Worm (Caenorhabditis elegans): Measurements from ENCODE around the gene C14A6.13.

The C14A6.13 gene

DNA sequence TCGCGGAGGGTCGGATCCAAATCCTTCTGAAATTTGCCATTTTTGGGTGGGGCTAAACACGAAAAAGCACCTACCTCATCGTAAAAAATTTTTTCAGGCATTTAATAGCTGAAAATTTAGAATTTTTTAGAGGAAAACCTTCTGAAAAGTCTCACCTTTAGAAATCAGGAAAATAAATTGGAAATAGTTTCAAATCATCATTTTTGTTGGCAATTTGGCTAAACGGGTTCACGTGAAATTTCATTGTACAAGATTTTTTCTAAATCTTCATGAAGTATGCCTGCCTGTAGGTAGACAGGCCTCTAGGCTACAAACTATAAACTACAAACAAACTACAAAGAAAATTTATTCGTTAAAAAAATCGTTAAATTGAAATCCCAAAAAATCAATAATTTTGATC, 7.1 kb upstream of the C14A6.13 start, which contains the start of gene C14A6.7:
C14A6.7 (minus strand) TSS at position 101 of the 400 bp plus-strand sequence.
- TF ChIP-seq pha-4 (tag; optimal IDR thresholded peaks at IDR 0.05) = no peak
- no peak for TF ChIP-seq nhr-237 (tag; optimal IDR thresholded peaks at IDR 0.05)
- no peak for TF ChIP-seq nhr-76 (tag; optimal IDR thresholded peaks at IDR 0.05)
- no peak for TF ChIP-seq mls-2 (tag; optimal IDR thresholded peaks at IDR 0.05)
- no peak for TF ChIP-seq hlh-1 (tag; optimal IDR thresholded peaks at IDR 0.05)
- no peak for TF ChIP-seq zip-8 (tag; optimal IDR thresholded peaks at IDR 0.05)
- no peak for TF ChIP-seq bed-3 (GFP tag; optimal IDR thresholded peaks at IDR 0.05)
- no peak for TF ChIP-seq ceh-39 (tag; optimal IDR thresholded peaks at IDR 0.05)
- TF ChIP-seq mep-1 (tag; optimal IDR thresholded peaks at IDR 0.05) = no peak
- TF ChIP-seq mab-5 (tag; optimal IDR thresholded peaks at IDR 0.05) = no peak
- no peak for TF ChIP-seq nhr-12 (tag; optimal IDR thresholded peaks at IDR 0.05)
- no peak for TF ChIP-seq blmp-1 (tag; optimal IDR thresholded peaks at IDR 0.05)
- TF ChIP-seq lin-32 (GFP tag; optimal IDR thresholded peaks at IDR 0.05) = no peak
- TF ChIP-seq unc-62 (GFP tag; optimal IDR thresholded peaks at IDR 0.05) = no peak
- no peak for TF ChIP-seq sptf-1 (tag; optimal IDR thresholded peaks at IDR 0.05)
- no peak for TF ChIP-seq ham-2 (GFP tag; optimal IDR thresholded peaks at IDR 0.05)
- TF ChIP-seq sem-2 (GFP tag; optimal IDR thresholded peaks at IDR 0.05) = no peak

ce11 chrV:18167161-18167560, 6.0 kb upstream of the C14A6.13 start, which contains the start of gene C14A6.6:
Gene C14A6.6, minus strand, starts transcription at chrV:18167261.
- TF ChIP-seq lin-32 (GFP tag; optimal IDR thresholded peaks at IDR 0.05) (no peak), M03D4.4 (tag; optimal IDR thresholded peaks at IDR 0.05) (no peak), unc-62 (GFP tag; optimal IDR thresholded peaks at IDR 0.05) (no peak)

DNA sequence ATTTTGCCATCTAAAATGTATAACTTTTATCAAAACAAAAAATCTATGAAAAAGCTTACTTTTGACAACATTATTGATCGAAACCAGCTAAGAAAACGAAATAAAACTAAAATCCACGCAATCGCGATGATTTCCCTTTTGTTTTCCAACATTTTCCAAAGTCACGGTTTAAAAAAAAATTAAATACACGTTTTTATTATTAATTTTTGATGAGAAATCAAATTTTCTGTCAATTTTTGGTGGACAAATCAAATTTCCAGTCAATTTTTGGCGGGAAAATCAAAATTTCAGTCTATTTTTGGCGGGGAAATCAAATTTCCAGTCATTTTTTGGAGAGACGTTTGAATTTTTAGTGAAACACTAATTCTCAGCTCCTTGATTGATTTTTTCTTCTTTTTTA, 3.6 kb upstream of the C14A6.13 start, which contains the start of gene C14A6.5:
C14A6.5 (minus strand) TSS at position 101 of the 400 bp plus-strand sequence.
- TF ChIP-seq sem-2 (GFP tag; optimal IDR thresholded peaks at IDR 0.05) = no peak
- no peak for TF ChIP-seq nhr-12 (tag; optimal IDR thresholded peaks at IDR 0.05)
- TF ChIP-seq M03D4.4 (tag; optimal IDR thresholded peaks at IDR 0.05) = no peak
- TF ChIP-seq elt-1 (tag; optimal IDR thresholded peaks at IDR 0.05; ENCODE audit: borderline replicate concordance, insufficient read depth) = no peak
- no peak for TF ChIP-seq ceh-43 (GFP tag; optimal IDR thresholded peaks at IDR 0.05)
- no peak for TF ChIP-seq mab-5 (tag; optimal IDR thresholded peaks at IDR 0.05)
- no peak for TF ChIP-seq pha-4 (tag; optimal IDR thresholded peaks at IDR 0.05)
- TF ChIP-seq elt-3 (tag; optimal IDR thresholded peaks at IDR 0.05) = no peak
- TF ChIP-seq nhr-76 (tag; optimal IDR thresholded peaks at IDR 0.05) = no peak
- no peak for TF ChIP-seq mep-1 (tag; optimal IDR thresholded peaks at IDR 0.05)
- TF ChIP-seq nhr-2 (tag; optimal IDR thresholded peaks at IDR 0.05) = no peak
- no peak for TF ChIP-seq hlh-1 (tag; optimal IDR thresholded peaks at IDR 0.05)
- TF ChIP-seq zip-8 (tag; optimal IDR thresholded peaks at IDR 0.05) = no peak

DNA sequence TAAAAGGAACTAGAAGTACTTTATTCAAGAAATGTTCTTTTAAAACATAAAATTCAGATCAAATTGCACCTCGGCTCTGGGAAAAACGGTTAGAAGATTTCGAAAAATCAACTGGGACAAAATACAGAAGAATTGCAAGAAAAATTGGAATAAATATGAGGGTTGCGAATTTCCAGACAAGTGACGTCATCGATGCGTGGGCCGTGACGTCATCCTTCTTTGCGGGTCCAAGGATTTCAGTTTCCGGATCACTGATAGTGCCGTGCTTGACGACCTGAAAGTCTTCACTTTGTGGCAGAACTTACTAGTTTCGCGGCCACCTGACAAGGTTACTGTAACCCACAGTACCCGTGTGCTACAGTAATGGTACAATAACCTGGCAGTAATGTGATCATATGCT, 2.3 kb upstream of the C14A6.13 start:
- TF ChIP-seq mls-2 (tag; optimal IDR thresholded peaks at IDR 0.05) (no peak), zip-8 (tag; optimal IDR thresholded peaks at IDR 0.05) (peak; percentile 96)

DNA sequence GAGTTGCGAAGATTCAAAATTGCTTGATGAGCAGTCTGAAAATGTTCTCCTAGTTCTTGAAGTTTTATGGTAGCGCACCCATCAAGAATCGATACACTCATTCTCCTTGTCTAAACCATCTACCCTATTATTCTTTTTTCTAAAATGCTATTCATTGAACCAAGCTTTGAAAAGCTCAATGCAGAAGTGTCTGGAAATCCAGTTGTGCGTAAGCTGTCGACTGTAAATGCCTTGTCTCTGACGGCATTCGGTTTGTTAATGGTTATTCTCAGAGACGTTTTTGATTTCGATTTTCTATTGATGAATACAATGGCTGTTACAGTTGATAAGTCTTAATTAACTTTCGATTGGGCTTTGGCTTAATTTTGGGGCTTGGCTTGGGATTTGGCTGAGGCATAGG, 1.4 kb upstream of the C14A6.13 start, which contains the start of gene C14A6.12:
C14A6.12 (minus strand) TSS at position 101 of the 400 bp plus-strand sequence.
- TF ChIP-seq pha-4 (tag; optimal IDR thresholded peaks at IDR 0.05) (no peak), mep-1 (tag; optimal IDR thresholded peaks at IDR 0.05) (no peak), snpc-4 (tag; optimal IDR thresholded peaks at IDR 0.05) (no peak), ceh-83 (GFP tag; optimal IDR thresholded peaks at IDR 0.05) (no peak), zip-8 (tag; optimal IDR thresholded peaks at IDR 0.05) (no peak), bed-3 (GFP tag; optimal IDR thresholded peaks at IDR 0.05) (no peak), ztf-11 (tag; optimal IDR thresholded peaks at IDR 0.05) (no peak)

DNA sequence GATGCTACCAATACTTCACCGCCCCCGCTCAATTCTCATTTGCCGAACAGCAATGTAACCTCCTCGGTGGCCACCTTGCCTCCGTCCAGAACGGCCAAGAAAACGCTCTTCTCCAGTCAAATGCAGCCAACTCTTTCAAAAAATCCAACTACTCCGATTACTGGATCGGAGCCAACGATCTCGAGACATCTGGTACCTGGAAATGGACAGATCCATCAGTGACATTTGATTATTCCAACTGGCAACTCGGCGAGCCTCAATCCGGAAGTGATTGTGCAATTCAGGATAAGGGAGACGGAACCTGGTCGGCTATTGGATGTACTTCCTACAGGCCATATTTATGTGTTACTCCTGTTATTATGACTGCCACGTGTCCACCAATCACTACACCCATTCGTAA, 3.0 kb downstream of the C14A6.13 start:
- no peak for TF ChIP-seq lin-32 (GFP tag; optimal IDR thresholded peaks at IDR 0.05)
- TF ChIP-seq mls-2 (tag; optimal IDR thresholded peaks at IDR 0.05) = no peak

ce11 chrV:18157707-18158106, 3.4 kb downstream of the C14A6.13 start, which contains the start of gene clec-48:
Gene clec-48, plus strand, starts transcription at chrV:18158026.
- TF ChIP-seq nhr-76 (tag; optimal IDR thresholded peaks at IDR 0.05) = no peak
- TF ChIP-seq ceh-43 (GFP tag; optimal IDR thresholded peaks at IDR 0.05) = no peak
- TF ChIP-seq elt-1 (tag; optimal IDR thresholded peaks at IDR 0.05; ENCODE audit: borderline replicate concordance, insufficient read depth) = no peak
- no peak for TF ChIP-seq flh-1 (GFP tag; optimal IDR thresholded peaks at IDR 0.05)
- no peak for TF ChIP-seq nhr-237 (tag; optimal IDR thresholded peaks at IDR 0.05)
- TF ChIP-seq ztf-11 (tag; optimal IDR thresholded peaks at IDR 0.05) = no peak
- TF ChIP-seq sptf-1 (tag; optimal IDR thresholded peaks at IDR 0.05) = no peak
- TF ChIP-seq pha-4 (tag; optimal IDR thresholded peaks at IDR 0.05) = no peak
- no peak for TF ChIP-seq tbx-8 (GFP tag; optimal IDR thresholded peaks at IDR 0.05)
- no peak for TF ChIP-seq M03D4.4 (tag; optimal IDR thresholded peaks at IDR 0.05)

Measured in whole organism, mixed stage, embryonic.